Worm (Caenorhabditis elegans) whole organism, L4/young adult: ENCODE results near the gene cal-4.

ENCODE experiments used
- W03F9.2 ChIP-seq: fragments of 150-350 bp; optimal IDR thresholded peaks from 2 replicates; lab custom pipeline; 2014; ENCODE audit warnings: missing biosample characterization, missing genetic modification characterization
- dao-5 ChIP-seq: sonication (generic microtip); optimal IDR thresholded peaks from 2 replicates; lab custom pipeline; 2016; ENCODE audit warnings: missing genotype, missing genetic modification characterization, moderate library complexity, missing compliant biosample characterization
- him-1 ChIP-seq: sonication (generic microtip); optimal IDR thresholded peaks from 2 replicates; lab custom pipeline; 2016; ENCODE audit warnings: missing genotype, missing genetic modification reagents, missing genetic modification characterization, missing compliant biosample characterization

DNA sequence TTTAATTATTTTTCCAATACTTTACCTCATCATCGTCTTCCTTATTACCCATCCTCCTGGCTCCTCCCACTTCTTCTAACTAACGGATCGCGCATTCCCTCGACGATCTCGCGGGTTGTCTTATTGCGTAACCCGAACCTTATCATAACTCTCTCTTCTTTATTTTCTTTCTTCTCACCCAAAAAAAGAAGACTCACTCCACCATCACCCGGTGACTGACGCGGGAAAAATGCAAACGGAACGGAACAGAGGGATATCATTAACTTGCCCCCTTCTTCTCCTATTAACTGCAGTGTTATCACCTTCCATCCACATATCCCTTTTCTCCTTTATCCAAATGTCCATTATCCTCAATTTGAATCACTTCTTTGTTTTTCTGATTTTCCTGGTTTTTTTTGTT is 48.9 kb downstream of the cal-4 start:
- TF ChIP-seq W03F9.2 (no peak), dao-5 (no peak), him-1 (tag; lab: Kevin White, UChicago) (no peak)
